Worm (Caenorhabditis elegans) whole organism, early embryonic: Measurements from ENCODE around the gene H23L24.4.

Experiments
- B0310.2 ChIP-seq: sonication (generic microtip); optimal IDR thresholded peaks from 2 replicates; lab custom pipeline; 2016; ENCODE audit warnings: mild to moderate bottlenecking, missing genetic modification characterization, missing compliant biosample characterization
- F13C5.2 ChIP-seq: sonication (generic microtip); optimal IDR thresholded peaks from 2 replicates; lab custom pipeline; 2017; ENCODE audit warnings: mild to moderate bottlenecking, missing genetic modification characterization, inconsistent platforms, missing compliant biosample characterization
- aly-1 ChIP-seq: sonication (generic microtip); optimal IDR thresholded peaks from 2 replicates; lab custom pipeline; 2016; ENCODE audit warnings: missing genetic modification characterization, missing compliant biosample characterization
- ama-1 ChIP-seq: fragments of 150-350 bp; optimal IDR thresholded peaks from 2 replicates; lab custom pipeline; 2014
- ceh-13 ChIP-seq: fragments of 200-800 bp; sonication (Bioruptor generic); optimal IDR thresholded peaks from 2 replicates; lab custom pipeline; 2018; ENCODE audit warnings: mild to moderate bottlenecking, missing genetic modification characterization, missing compliant biosample characterization
- ets-7 ChIP-seq: sonication (generic microtip); optimal IDR thresholded peaks from 2 replicates; lab custom pipeline; 2016; ENCODE audit warnings: missing genotype, missing genetic modification characterization, missing compliant biosample characterization
- flt-1 ChIP-seq: fragments of 200-800 bp; sonication (Bioruptor generic); IDR thresholded peaks from 2 replicates; pipeline ENCODE4 v1.3.6; 2022; ENCODE audit warnings: missing genetic modification characterization, missing compliant biosample characterization
- hmbx-1 ChIP-seq: sonication (generic microtip); optimal IDR thresholded peaks from 2 replicates; lab custom pipeline; 2016; ENCODE audit warnings: mild to moderate bottlenecking, missing genetic modification characterization, missing compliant biosample characterization
- hmg-4 ChIP-seq: fragments of 200-800 bp; sonication (Bioruptor generic); optimal IDR thresholded peaks from 2 replicates; lab custom pipeline; 2018; ENCODE audit warnings: mild to moderate bottlenecking, missing genetic modification characterization, missing compliant biosample characterization
- hnd-1 ChIP-seq: sonication (generic microtip); optimal IDR thresholded peaks from 2 replicates; lab custom pipeline; 2016; ENCODE audit warnings: missing genetic modification characterization, missing compliant biosample characterization
- scrt-1 ChIP-seq: fragments of 200-800 bp; sonication (Bioruptor generic); IDR thresholded peaks from 2 replicates; pipeline ENCODE4 v1.3.6; 2022; ENCODE audit warnings: missing genetic modification characterization, missing compliant biosample characterization
- sea-1 ChIP-seq: fragments of 200-800 bp; sonication (Bioruptor generic); conservative IDR thresholded peaks from 2 replicates; pipeline ENCODE4 v1.3.6; 2022; ENCODE audit warnings: missing genetic modification characterization, missing compliant biosample characterization
- tbx-37 ChIP-seq: fragments of 200-800 bp; sonication (Bioruptor generic); conservative IDR thresholded peaks from 2 replicates; pipeline ENCODE4 v1.3.6; 2022; ENCODE audit warnings: missing genetic modification reagents, missing genetic modification characterization, missing compliant biosample characterization
- tra-4 ChIP-seq: sonication (generic microtip); optimal IDR thresholded peaks from 2 replicates; lab custom pipeline; 2017; ENCODE audit warnings: missing genetic modification characterization, missing compliant biosample characterization

DNA sequence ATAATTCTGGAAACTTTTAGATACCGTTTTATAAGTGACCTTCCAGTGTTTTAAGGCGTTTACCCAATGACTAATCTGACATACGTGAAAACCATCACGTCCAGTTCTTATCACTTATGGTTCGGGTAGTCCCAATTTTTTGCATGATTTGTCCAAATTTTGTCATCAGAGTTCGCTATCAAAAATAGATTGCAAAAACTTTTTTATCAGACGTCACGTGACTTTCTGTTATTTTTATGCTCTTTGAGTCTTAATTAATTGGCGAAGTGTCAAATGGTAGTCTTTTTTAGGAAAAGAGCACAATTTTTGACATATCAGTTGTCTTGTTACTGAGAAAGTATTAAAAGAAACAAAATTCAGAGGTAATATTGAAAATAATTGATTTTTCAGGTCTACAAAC, 24.2 kb upstream of the H23L24.4 start:
- no peak for TF ChIP-seq hnd-1 (tag; lab: Kevin White, UChicago)
- no peak for TF ChIP-seq flt-1 (GFP tag; lab: Robert Waterston, UW)
- TF ChIP-seq aly-1 (tag; lab: Kevin White, UChicago): no peak
- TF ChIP-seq ama-1 (lab: Kevin White, UChicago): no peak
- no peak for TF ChIP-seq B0310.2
- TF ChIP-seq ets-7 (tag; lab: Kevin White, UChicago): no peak
- TF ChIP-seq sea-1: no peak
- no peak for TF ChIP-seq ceh-13 (GFP tag; lab: Kevin White, UChicago)
- TF ChIP-seq hmg-4 (GFP tag; lab: Kevin White, UChicago): no peak
- no peak for TF ChIP-seq hmbx-1 (tag; lab: Kevin White, UChicago)
- no peak for TF ChIP-seq scrt-1 (GFP tag; lab: Robert Waterston, UW)
- TF ChIP-seq tra-4 (tag; lab: Kevin White, UChicago): no peak
- no peak for TF ChIP-seq tbx-37 (GFP tag; lab: Robert Waterston, UW)
- TF ChIP-seq F13C5.2 (tag; lab: Kevin White, UChicago): no peak
